Fruit fly (Drosophila melanogaster): ENCODE measurements around the gene CG13398.

CG13398 gene

dm6 chr2L:8463144-8464106, 48.4 kb upstream of the CG13398 start, which contains the start of gene Agpat2 (continued):
- TF ChIP-seq nerfin-2 (GFP tag; IDR thresholded peaks at IDR 0.05; ENCODE audit: partially characterized antibody): no peak
- TF ChIP-seq corto (GFP tag; optimal IDR thresholded peaks at IDR 0.05): peak; percentile 64
- peak; percentile 68 for TF ChIP-seq Mes4 (GFP tag; optimal IDR thresholded peaks at IDR 0.05)
- peak; percentile 19 for TF ChIP-seq disco-r (GFP tag; optimal IDR thresholded peaks at IDR 0.05)
- peak; percentile 76 for TF ChIP-seq ranshi (GFP tag; IDR thresholded peaks at IDR 0.05)
- TF ChIP-seq CG11696 (GFP tag; IDR thresholded peaks at IDR 0.05): peak; percentile 64
- TF ChIP-seq CG10274 (GFP tag; optimal IDR thresholded peaks at IDR 0.05): peak; percentile 34
- TF ChIP-seq CG34224 (GFP tag; IDR thresholded peaks at IDR 0.05; ENCODE audit: partially characterized antibody): no peak
- peak; percentile 59 for TF ChIP-seq Taf1 (GFP tag; IDR thresholded peaks at IDR 0.05)
- peak; percentile 66; the same call in 2 of the 3 replicates for TF ChIP-seq CG34422 (GFP tag; IDR thresholded peaks at IDR 0.05)
- TF ChIP-seq Fer3 (tag; optimal IDR thresholded peaks at IDR 0.05): peak; percentile 77
- TF ChIP-seq abd-A (tag; optimal IDR thresholded peaks at IDR 0.05): peak; percentile 83
- peak; percentile 82 for TF ChIP-seq CG10654 (GFP tag; optimal IDR thresholded peaks at IDR 0.05)
- TF ChIP-seq run (tag; optimal IDR thresholded peaks at IDR 0.05): peak; percentile 79
- TF ChIP-seq CG4854 (GFP tag; optimal IDR thresholded peaks at IDR 0.05): peak; percentile 56
- TF ChIP-seq Elba2 (GFP tag; optimal IDR thresholded peaks at IDR 0.05): no peak
- peak; percentile 51; the same call in 1 of the 2 replicates for TF ChIP-seq CG1024 (GFP tag; IDR thresholded peaks at IDR 0.05)
- TF ChIP-seq Usf (GFP tag; optimal IDR thresholded peaks at IDR 0.05): peak; percentile 53
- TF ChIP-seq CG7357 (GFP tag; IDR thresholded peaks at IDR 0.05): peak; percentile 58; the same call in 2 of the 3 replicates
- TF ChIP-seq CHES-1-like (GFP tag; optimal IDR thresholded peaks at IDR 0.05): peak; percentile 58
- peak in 1 of 2 experiments; percentile 92 for TF ChIP-seq bsh (GFP tag; optimal IDR thresholded peaks at IDR 0.05)
- peak; percentile 83 for TF ChIP-seq cwo (GFP tag; optimal IDR thresholded peaks at IDR 0.05)
- no peak for TF ChIP-seq unc-4 (GFP tag; IDR thresholded peaks at IDR 0.05; ENCODE audit: partially characterized antibody)
- TF ChIP-seq fd64A (GFP tag; optimal IDR thresholded peaks at IDR 0.05): peak; percentile 38
- TF ChIP-seq ssp (GFP tag; IDR thresholded peaks at IDR 0.05): peak; percentile 66
- peak; percentile 82 for TF ChIP-seq dmrt11E (tag; optimal IDR thresholded peaks at IDR 0.05)
- TF ChIP-seq chinmo (GFP tag; IDR thresholded peaks at IDR 0.05; ENCODE audit: partially characterized antibody): 0 out of 4 replicates have a peak, but pooled peaks have one; percentile 14
- peak; percentile 59 for TF ChIP-seq CG8290 (GFP tag; optimal IDR thresholded peaks at IDR 0.05)
- peak in 1 of 2 experiments; percentile 58 for TF ChIP-seq CG8290 (tag; optimal IDR thresholded peaks at IDR 0.05)
- peak; percentile 89 for TF ChIP-seq Xrp1 (GFP tag; IDR thresholded peaks at IDR 0.05)
- TF ChIP-seq bbx (GFP tag; IDR thresholded peaks at IDR 0.05; ENCODE audit: partially characterized antibody): no peak
- peak; percentile 76 for TF ChIP-seq CG6683 (GFP tag; optimal IDR thresholded peaks at IDR 0.05)
- TF ChIP-seq Dref (GFP tag; IDR thresholded peaks at IDR 0.05): no peak
- no peak for TF ChIP-seq knrl (GFP tag; IDR thresholded peaks at IDR 0.05; ENCODE audit: partially characterized antibody)
- peak; percentile 73 for TF ChIP-seq odd (GFP tag; optimal IDR thresholded peaks at IDR 0.05)
- no peak for TF ChIP-seq Drgx (GFP tag; IDR thresholded peaks at IDR 0.05)
- peak; percentile 68 for TF ChIP-seq wor (GFP tag; IDR thresholded peaks at IDR 0.05)
- TF ChIP-seq ERR (GFP tag; optimal IDR thresholded peaks at IDR 0.05): peak; percentile 74
- peak in 1 of 2 experiments; percentile 38 for TF ChIP-seq crp (GFP tag; optimal IDR thresholded peaks at IDR 0.05)
- TF ChIP-seq oc (tag; optimal IDR thresholded peaks at IDR 0.05): peak; percentile 86
- TF ChIP-seq Camta (GFP tag; optimal IDR thresholded peaks at IDR 0.05): peak; percentile 79
- peak; percentile 70 for TF ChIP-seq crc (GFP tag; optimal IDR thresholded peaks at IDR 0.05)
- peak; percentile 52 for TF ChIP-seq Nf-YC (tag; optimal IDR thresholded peaks at IDR 0.05)
- peak; percentile 24 for TF ChIP-seq CG3163 (GFP tag; optimal IDR thresholded peaks at IDR 0.05)
- peak; percentile 69 for TF ChIP-seq schlank (tag; optimal IDR thresholded peaks at IDR 0.05)
- peak; percentile 71 for TF ChIP-seq Bteb2 (GFP tag; optimal IDR thresholded peaks at IDR 0.05)
- TF ChIP-seq CG10267 (tag; optimal IDR thresholded peaks at IDR 0.05): peak; percentile 80

All from whole organism, embryonic.